Worm (Caenorhabditis elegans): ENCODE data around the gene H03A11.13.

The H03A11.13 gene

ce11 chrX:15213182-15213829 lies at the start of gene H03A11.13, which contains the start of gene famk-1:
H03A11.13 (minus strand) TSS chrX:15213232.
famk-1 (minus strand) TSS chrX:15213259.
- TF ChIP-seq mls-2 (tag; optimal IDR thresholded peaks at IDR 0.05) (peak; percentile 19), unc-120 (tag; optimal IDR thresholded peaks at IDR 0.05; ENCODE audit: poor library complexity, severe bottlenecking) (no peak)

ce11 chrX:15262423-15262822 lies 49.4 kb upstream of the H03A11.13 start, which contains the start of gene F46F2.5:
F46F2.5 (plus strand) TSS chrX:15262723.
- TF ChIP-seq ham-2 (GFP tag; optimal IDR thresholded peaks at IDR 0.05) (no peak), cnd-1 (tag; optimal IDR thresholded peaks at IDR 0.05) (no peak), lsy-2 (tag; optimal IDR thresholded peaks at IDR 0.05) (no peak), unc-62 (GFP tag; optimal IDR thresholded peaks at IDR 0.05) (no peak), lin-13 (tag; optimal IDR thresholded peaks at IDR 0.05) (no peak), zip-8 (tag; optimal IDR thresholded peaks at IDR 0.05) (no peak), bed-3 (GFP tag; optimal IDR thresholded peaks at IDR 0.05) (no peak), ceh-83 (GFP tag; optimal IDR thresholded peaks at IDR 0.05) (no peak), unc-39 (tag; optimal IDR thresholded peaks at IDR 0.05) (no peak), unc-120 (tag; optimal IDR thresholded peaks at IDR 0.05; ENCODE audit: poor library complexity, severe bottlenecking) (no peak), elt-1 (tag; optimal IDR thresholded peaks at IDR 0.05; ENCODE audit: borderline replicate concordance, insufficient read depth) (no peak), ztf-11 (tag; optimal IDR thresholded peaks at IDR 0.05) (no peak), M03D4.4 (tag; optimal IDR thresholded peaks at IDR 0.05) (no peak), mab-5 (tag; optimal IDR thresholded peaks at IDR 0.05) (no peak), nhr-76 (tag; optimal IDR thresholded peaks at IDR 0.05) (no peak), nhr-2 (tag; optimal IDR thresholded peaks at IDR 0.05) (no peak), tbx-8 (GFP tag; optimal IDR thresholded peaks at IDR 0.05) (no peak), ceh-39 (tag; optimal IDR thresholded peaks at IDR 0.05) (no peak), mep-1 (tag; optimal IDR thresholded peaks at IDR 0.05) (no peak), hlh-1 (tag; optimal IDR thresholded peaks at IDR 0.05) (no peak)

ce11 chrX:15259947-15260687 lies 47.1 kb upstream of the H03A11.13 start, which contains the start of gene F46F2.3:
F46F2.3 (minus strand) TSS chrX:15260287.
- no peak for TF ChIP-seq ztf-11 (tag; optimal IDR thresholded peaks at IDR 0.05)
- TF ChIP-seq unc-62 (GFP tag; optimal IDR thresholded peaks at IDR 0.05), result no peak
- no peak for TF ChIP-seq nhr-76 (tag; optimal IDR thresholded peaks at IDR 0.05)
- TF ChIP-seq cnd-1 (tag; optimal IDR thresholded peaks at IDR 0.05), result no peak
- no peak for TF ChIP-seq tbx-8 (GFP tag; optimal IDR thresholded peaks at IDR 0.05)
- TF ChIP-seq nhr-2 (tag; optimal IDR thresholded peaks at IDR 0.05), result no peak
- TF ChIP-seq bed-3 (GFP tag; optimal IDR thresholded peaks at IDR 0.05), result no peak
- TF ChIP-seq pha-4 (tag; optimal IDR thresholded peaks at IDR 0.05), result no peak

- TF ChIP-seq nhr-2 (tag; optimal IDR thresholded peaks at IDR 0.05) (peak; percentile 76), mep-1 (tag; optimal IDR thresholded peaks at IDR 0.05) (peak; percentile 11), ham-2 (GFP tag; optimal IDR thresholded peaks at IDR 0.05) (no peak), pha-4 (tag; optimal IDR thresholded peaks at IDR 0.05) (peak; percentile 2), nhr-76 (tag; optimal IDR thresholded peaks at IDR 0.05) (no peak)
Measured at ce11 chrX:15246595-15246994, 33.6 kb upstream of the H03A11.13 start.

- TF ChIP-seq elt-1 (tag; optimal IDR thresholded peaks at IDR 0.05; ENCODE audit: borderline replicate concordance, insufficient read depth), result no peak
- peak; percentile 24 for TF ChIP-seq hlh-1 (tag; optimal IDR thresholded peaks at IDR 0.05)
- no peak for TF ChIP-seq nhr-28 (tag; optimal IDR thresholded peaks at IDR 0.05)
Measured at ce11 chrX:15246182-15246581, 33.1 kb upstream of the H03A11.13 start, which contains the start of gene piki-1. piki-1 (minus strand) TSS chrX:15246399.

ce11 chrX:15242726-15243125 lies 29.7 kb upstream of the H03A11.13 start:
- no peak for TF ChIP-seq unc-120 (tag; optimal IDR thresholded peaks at IDR 0.05; ENCODE audit: poor library complexity, severe bottlenecking)
- TF ChIP-seq ceh-39 (tag; optimal IDR thresholded peaks at IDR 0.05), result no peak
- no peak for TF ChIP-seq mls-2 (tag; optimal IDR thresholded peaks at IDR 0.05)
- TF ChIP-seq nhr-237 (tag; optimal IDR thresholded peaks at IDR 0.05), result no peak
- no peak for TF ChIP-seq pha-4 (tag; optimal IDR thresholded peaks at IDR 0.05)
- no peak for TF ChIP-seq ztf-11 (tag; optimal IDR thresholded peaks at IDR 0.05)
- no peak for TF ChIP-seq sptf-1 (tag; optimal IDR thresholded peaks at IDR 0.05)
- TF ChIP-seq elt-3 (tag; optimal IDR thresholded peaks at IDR 0.05), result no peak
- TF ChIP-seq ceh-83 (GFP tag; optimal IDR thresholded peaks at IDR 0.05), result no peak
- TF ChIP-seq cnd-1 (tag; optimal IDR thresholded peaks at IDR 0.05), result no peak
- TF ChIP-seq ceh-43 (GFP tag; optimal IDR thresholded peaks at IDR 0.05), result no peak
- no peak for TF ChIP-seq ham-2 (GFP tag; optimal IDR thresholded peaks at IDR 0.05)
- no peak for TF ChIP-seq M03D4.4 (tag; optimal IDR thresholded peaks at IDR 0.05)
- no peak for TF ChIP-seq flh-1 (GFP tag; optimal IDR thresholded peaks at IDR 0.05)
